Worm (Caenorhabditis elegans): ENCODE data around the gene air-1.

Gene air-1

ce11 chrV:8183384-8183783 lies 37.9 kb upstream of the air-1 start, which contains the start of gene srp-8:
Gene srp-8, plus strand, starts transcription at chrV:8183684.
- no peak for TF ChIP-seq elt-3 (tag; optimal IDR thresholded peaks at IDR 0.05)
- no peak for TF ChIP-seq fos-1 (tag; optimal IDR thresholded peaks at IDR 0.05)
- TF ChIP-seq nhr-21 (tag; optimal IDR thresholded peaks at IDR 0.05) = no peak
- TF ChIP-seq nhr-25 (tag; optimal IDR thresholded peaks at IDR 0.05) = no peak
- no peak for TF ChIP-seq unc-62 (GFP tag; optimal IDR thresholded peaks at IDR 0.05)
- TF ChIP-seq nhr-10 (tag; optimal IDR thresholded peaks at IDR 0.05) = no peak
- no peak for TF ChIP-seq egl-27 (tag; optimal IDR thresholded peaks at IDR 0.05)
- TF ChIP-seq nhr-129 (tag; optimal IDR thresholded peaks at IDR 0.05) = no peak
- no peak for TF ChIP-seq mdl-1 (tag; optimal IDR thresholded peaks at IDR 0.05)
- no peak for TF ChIP-seq nhr-12 (tag; optimal IDR thresholded peaks at IDR 0.05)
- TF ChIP-seq C34F6.9 (tag; optimal IDR thresholded peaks at IDR 0.05) = no peak
- no peak for TF ChIP-seq alr-1 (tag; optimal IDR thresholded peaks at IDR 0.05)
- TF ChIP-seq mbf-1 (tag; optimal IDR thresholded peaks at IDR 0.05) = no peak

ce11 chrV:8185737-8186136 lies 35.6 kb upstream of the air-1 start, which contains the start of gene F20D6.2:
Gene F20D6.2, plus strand, starts transcription at chrV:8186037.
- TF ChIP-seq nhr-129 (tag; optimal IDR thresholded peaks at IDR 0.05) (no peak), nhr-12 (tag; optimal IDR thresholded peaks at IDR 0.05) (no peak), ama-1 (optimal IDR thresholded peaks at IDR 0.05) (no peak), Y55F3AM.14 (GFP tag; optimal IDR thresholded peaks at IDR 0.05) (no peak), crh-2 (tag; optimal IDR thresholded peaks at IDR 0.05) (no peak)

ce11 chrV:8188421-8188820 lies 32.9 kb upstream of the air-1 start, which contains the start of gene F20D6.15:
Gene F20D6.15, minus strand, starts transcription at chrV:8188467.
- TF ChIP-seq nhr-129 (tag; optimal IDR thresholded peaks at IDR 0.05) (no peak), ztf-11 (tag; optimal IDR thresholded peaks at IDR 0.05) (no peak), blmp-1 (tag; optimal IDR thresholded peaks at IDR 0.05; ENCODE audit: insufficient read depth) (no peak), nhr-6 (tag; optimal IDR thresholded peaks at IDR 0.05) (no peak)

ce11 chrV:8190016-8190415 lies 31.3 kb upstream of the air-1 start, which contains the start of gene F20D6.12:
Gene F20D6.12, minus strand, starts transcription at chrV:8190116.
- TF ChIP-seq egl-27 (tag; optimal IDR thresholded peaks at IDR 0.05) (no peak), aly-2 (tag; optimal IDR thresholded peaks at IDR 0.05) (no peak), ztf-11 (tag; optimal IDR thresholded peaks at IDR 0.05) (no peak), ceh-16 (tag; optimal IDR thresholded peaks at IDR 0.05) (no peak), nhr-6 (tag; optimal IDR thresholded peaks at IDR 0.05) (no peak), unc-55 (GFP tag; optimal IDR thresholded peaks at IDR 0.05) (no peak), unc-62 (GFP tag; optimal IDR thresholded peaks at IDR 0.05) (no peak), elt-3 (tag; optimal IDR thresholded peaks at IDR 0.05) (no peak), R02D3.7 (tag; optimal IDR thresholded peaks at IDR 0.05) (no peak), C34F6.9 (tag; optimal IDR thresholded peaks at IDR 0.05) (no peak), zag-1 (tag; optimal IDR thresholded peaks at IDR 0.05) (no peak)

- TF ChIP-seq C34F6.9 (tag; optimal IDR thresholded peaks at IDR 0.05) (no peak), ZK546.5 (tag; optimal IDR thresholded peaks at IDR 0.05) (no peak)
Measured at ce11 chrV:8190430-8190829, 30.9 kb upstream of the air-1 start, which contains the start of gene F20D6.1. Gene F20D6.1, plus strand, starts transcription at chrV:8190730.

- TF ChIP-seq fos-1 (tag; optimal IDR thresholded peaks at IDR 0.05) (no peak), F13H6.1 (tag; optimal IDR thresholded peaks at IDR 0.05) (peak; percentile 54), mdl-1 (tag; optimal IDR thresholded peaks at IDR 0.05) (no peak), sma-9 (GFP tag; optimal IDR thresholded peaks at IDR 0.05) (peak; percentile 30), sma-9 (tag; optimal IDR thresholded peaks at IDR 0.05) (no peak), lsy-2 (tag; optimal IDR thresholded peaks at IDR 0.05) (peak in 1 of 2 experiments; percentile 27), nhr-129 (tag; optimal IDR thresholded peaks at IDR 0.05) (peak; percentile 56), blmp-1 (tag; optimal IDR thresholded peaks at IDR 0.05; ENCODE audit: insufficient read depth) (no peak)
Measured at ce11 chrV:8195889-8196418, 25.3 kb upstream of the air-1 start, which contains the start of gene F20D6.10. Gene F20D6.10, minus strand, starts transcription at chrV:8195939.

- TF ChIP-seq dmd-4 (tag; optimal IDR thresholded peaks at IDR 0.05) = no peak
- TF ChIP-seq R02D3.7 (tag; optimal IDR thresholded peaks at IDR 0.05) = no peak
- no peak for TF ChIP-seq fos-1 (tag; optimal IDR thresholded peaks at IDR 0.05)
- TF ChIP-seq sma-9 (GFP tag; optimal IDR thresholded peaks at IDR 0.05) = no peak
- no peak for TF ChIP-seq sma-9 (tag; optimal IDR thresholded peaks at IDR 0.05)
- no peak for TF ChIP-seq lin-39 (tag; optimal IDR thresholded peaks at IDR 0.05)
- TF ChIP-seq elt-1 (tag; optimal IDR thresholded peaks at IDR 0.05) = no peak
- no peak for TF ChIP-seq lin-11 (tag; optimal IDR thresholded peaks at IDR 0.05)
- TF ChIP-seq ceh-82 (tag; optimal IDR thresholded peaks at IDR 0.05) = no peak
- TF ChIP-seq mab-5 (tag; optimal IDR thresholded peaks at IDR 0.05) = no peak
- no peak for TF ChIP-seq lsy-2 (tag; optimal IDR thresholded peaks at IDR 0.05)
- TF ChIP-seq ceh-16 (tag; optimal IDR thresholded peaks at IDR 0.05) = no peak
- TF ChIP-seq nhr-11 (tag; optimal IDR thresholded peaks at IDR 0.05) = no peak
- TF ChIP-seq nhr-21 (tag; optimal IDR thresholded peaks at IDR 0.05) = no peak
- TF ChIP-seq nhr-129 (tag; optimal IDR thresholded peaks at IDR 0.05) = no peak
- no peak for TF ChIP-seq nhr-12 (tag; optimal IDR thresholded peaks at IDR 0.05)
- no peak for TF ChIP-seq skn-1 (tag; optimal IDR thresholded peaks at IDR 0.05)
- no peak for TF ChIP-seq elt-3 (tag; optimal IDR thresholded peaks at IDR 0.05)
Measured at ce11 chrV:8196993-8197392, 24.3 kb upstream of the air-1 start.
